Fruit fly (Drosophila melanogaster) whole organism, embryonic: ENCODE measurements around the gene CG6785.
"Not testable (repeated sequence)": the region's sequence is repeated elsewhere in the genome, so short reads cannot be mapped to it uniquely, and the experiment has no call there.

Experiments
- CG1233 ChIP-seq: fragments of 200-800 bp; sonication (Bioruptor generic); optimal IDR thresholded peaks from 4 replicates; lab custom pipeline; 2018; ENCODE audit warnings: missing biosample characterization, mild to moderate bottlenecking, missing genetic modification characterization
- CG14441 ChIP-seq: fragments of 200-800 bp; sonication (Bioruptor generic); IDR thresholded peaks from 2 replicates; pipeline ENCODE4 v1.3.6; 2022; ENCODE audit warnings: missing biosample characterization, missing genetic modification characterization
- CG3407 ChIP-seq: fragments of 200-800 bp; sonication (Bioruptor generic); optimal IDR thresholded peaks from 2 replicates; lab custom pipeline; 2018; ENCODE audit warnings: missing biosample characterization, mild to moderate bottlenecking, missing genetic modification characterization
- CG6654 ChIP-seq: fragments of 200-800 bp; sonication (Bioruptor generic); optimal IDR thresholded peaks from 2 replicates; lab custom pipeline; 2017; ENCODE audit warnings: missing biosample characterization, mild to moderate bottlenecking, missing genetic modification characterization
- Dip2 ChIP-seq: fragments of 200-800 bp; sonication (Bioruptor generic); IDR thresholded peaks from 2 replicates; pipeline ENCODE4 v1.3.6; 2022; ENCODE audit warnings: missing biosample characterization, missing genetic modification characterization
- Fer3 ChIP-seq: fragments of 200-800 bp; sonication (Bioruptor generic); optimal IDR thresholded peaks from 2 replicates; lab custom pipeline; 2018; ENCODE audit warnings: missing biosample characterization, mild to moderate bottlenecking, missing genetic modification characterization, moderate library complexity
- dmrt11E ChIP-seq: fragments of 200-800 bp; sonication (Bioruptor generic); optimal IDR thresholded peaks from 3 replicates; lab custom pipeline; 2018; ENCODE audit warnings: missing biosample characterization, mild to moderate bottlenecking, missing genetic modification characterization, moderate library complexity
- zen2 ChIP-seq: fragments of 200-800 bp; sonication (Bioruptor generic); IDR thresholded peaks from 3 replicates; pipeline ENCODE4 v1.3.6; 2022; ENCODE audit warnings: missing biosample characterization, missing genetic modification characterization; ENCODE audit not compliant: partially characterized antibody

DNA sequence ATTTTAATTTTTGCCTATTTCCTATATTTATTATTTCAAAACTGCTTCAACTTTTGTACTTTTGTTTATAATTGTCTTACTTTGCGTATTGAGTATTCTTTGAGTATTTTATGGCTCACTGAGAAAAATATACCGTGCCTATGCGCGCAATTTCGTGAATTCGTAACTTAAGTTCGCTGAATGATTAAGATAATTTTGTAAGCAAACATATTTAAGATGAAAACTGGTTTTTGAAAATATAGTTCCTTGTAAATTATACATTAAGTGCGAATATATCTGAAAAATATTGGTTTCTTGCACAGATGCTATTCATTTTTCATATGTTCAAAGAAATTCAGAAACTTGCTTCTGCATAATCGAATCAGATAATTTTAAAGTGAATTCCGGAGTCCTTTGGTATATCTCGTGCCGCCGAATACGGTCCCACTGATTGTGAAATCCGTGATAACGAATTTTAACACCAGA, 45.7 kb downstream of the CG6785 start, which contains the start of the genes CG18787 and Nfs1:
- TF ChIP-seq zen2 (GFP tag; lab: Robert Waterston, UW); Fer3 (tag; lab: Kevin White, UChicago); Dip2; CG6654; CG14441 (GFP tag; lab: Robert Waterston, UW); CG1233; dmrt11E; CG3407: not testable (repeated sequence)
